Fruit fly (Drosophila melanogaster) whole organism, embryonic: ENCODE results near the gene CG18265.

ENCODE experiments used
- Awh ChIP-seq: fragments of 200-800 bp; sonication (Bioruptor generic); IDR thresholded peaks from 2 replicates; pipeline ENCODE4, ENCODE4 v1.3.6; 2022; ENCODE audit warnings: missing biosample characterization, missing genetic modification characterization
- B-H2 ChIP-seq: fragments of 200-800 bp; sonication (Bioruptor generic); optimal IDR thresholded peaks from 2 replicates; lab custom pipeline; 2018; ENCODE audit warnings: missing biosample characterization, mild to moderate bottlenecking, missing genetic modification characterization
- BtbVII ChIP-seq: fragments of 200-800 bp; sonication (Bioruptor generic); optimal IDR thresholded peaks from 3 replicates; lab custom pipeline; 2017; ENCODE audit warnings: missing biosample characterization, mild to moderate bottlenecking, missing genetic modification characterization
- C15 ChIP-seq: fragments of 200-800 bp; sonication (Bioruptor generic); IDR thresholded peaks from 3 replicates; pipeline ENCODE4 v1.3.6; 2022; ENCODE audit warnings: missing biosample characterization, missing genetic modification characterization
- CG10543 ChIP-seq: fragments of 200-800 bp; sonication (Bioruptor generic); optimal IDR thresholded peaks from 3 replicates; lab custom pipeline; 2017; ENCODE audit warnings: missing biosample characterization, mild to moderate bottlenecking, missing genetic modification characterization, moderate library complexity
- CG13894 ChIP-seq: fragments of 200-800 bp; sonication (Bioruptor generic); optimal IDR thresholded peaks from 3 replicates; lab custom pipeline; 2018; ENCODE audit warnings: missing biosample characterization, mild to moderate bottlenecking, missing genetic modification characterization, moderate library complexity
- CG14014 ChIP-seq: fragments of 200-800 bp; sonication (Bioruptor generic); IDR thresholded peaks from 2 replicates; pipeline ENCODE4 v1.3.6; 2022; ENCODE audit warnings: missing biosample characterization, missing genetic modification characterization
- CG17359 ChIP-seq: fragments of 200-800 bp; sonication (Bioruptor generic); optimal IDR thresholded peaks from 3 replicates; lab custom pipeline; 2018; ENCODE audit warnings: missing biosample characterization, mild to moderate bottlenecking, missing genetic modification characterization, moderate library complexity
- CG17912 ChIP-seq: fragments of 200-800 bp; sonication (Bioruptor generic); optimal IDR thresholded peaks from 2 replicates; lab custom pipeline; 2018; ENCODE audit warnings: missing biosample characterization, mild to moderate bottlenecking, missing genetic modification characterization
- CG2678 ChIP-seq: fragments of 200-800 bp; sonication (Bioruptor generic); optimal IDR thresholded peaks from 3 replicates; lab custom pipeline; 2019; ENCODE audit warnings: missing biosample characterization, mild to moderate bottlenecking, missing genetic modification characterization, moderate library complexity
- CG2712 ChIP-seq: fragments of 200-800 bp; optimal IDR thresholded peaks from 3 replicates; lab custom pipeline; 2019; ENCODE audit warnings: missing biosample characterization, mild to moderate bottlenecking, missing genetic modification characterization, moderate library complexity
- CG2875 ChIP-seq: fragments of 200-800 bp; sonication (Bioruptor generic); optimal IDR thresholded peaks from 2 replicates; lab custom pipeline; 2017; ENCODE audit warnings: missing biosample characterization, mild to moderate bottlenecking, missing genetic modification characterization, missing genetic modification reagents
- CG31388 ChIP-seq: fragments of 200-800 bp; sonication (Bioruptor generic); optimal IDR thresholded peaks from 2 replicates; lab custom pipeline; 2016; ENCODE audit warnings: missing biosample characterization, missing genetic modification characterization
- CG32767 ChIP-seq: fragments of 200-800 bp; sonication (Bioruptor generic); IDR thresholded peaks from 2 replicates; pipeline ENCODE4 v1.3.6; 2022; ENCODE audit warnings: missing biosample characterization, missing genetic modification characterization
- CG34224 ChIP-seq: fragments of 200-800 bp; sonication (Bioruptor generic); IDR thresholded peaks from 3 replicates; pipeline ENCODE4 v1.3.6; 2022; ENCODE audit warnings: missing biosample characterization, missing genetic modification characterization; ENCODE audit not compliant: partially characterized antibody
- CG5180 ChIP-seq: fragments of 200-800 bp; sonication (Bioruptor generic); optimal IDR thresholded peaks from 3 replicates; lab custom pipeline; 2017; ENCODE audit warnings: missing biosample characterization, missing genetic modification characterization, mild to moderate bottlenecking, moderate library complexity, missing genetic modification reagents
- CG8359 ChIP-seq: fragments of 200-800 bp; sonication (Bioruptor generic); optimal IDR thresholded peaks from 2 replicates; lab custom pipeline; 2017; ENCODE audit warnings: missing biosample characterization, mild to moderate bottlenecking, missing genetic modification characterization, borderline replicate concordance
- CG9797 ChIP-seq: fragments of 200-800 bp; sonication (Bioruptor generic); optimal IDR thresholded peaks from 3 replicates; lab custom pipeline; 2018; ENCODE audit warnings: missing biosample characterization, mild to moderate bottlenecking, missing genetic modification characterization
- D ChIP-seq, 2 experiments: fragments of 200-800 bp in 1 of 2; fragments of >200 bp in 1 of 2; sonication (Bioruptor generic) in 1 of 2; optimal IDR thresholded peaks; 2 replicates in 1 of 2; 3 replicates in 1 of 2; lab custom pipeline; 2017; ENCODE audit warnings: mild to moderate bottlenecking in 1 of 2, missing biosample characterization in 1 of 2, missing genetic modification characterization in 1 of 2, missing genetic modification reagents in 1 of 2
- Dad ChIP-seq: fragments of 200-800 bp; sonication (Bioruptor generic); optimal IDR thresholded peaks from 3 replicates; lab custom pipeline; 2016; ENCODE audit warnings: missing biosample characterization, missing genetic modification characterization
- Dll ChIP-seq: fragments of 200-800 bp; sonication (Bioruptor generic); IDR thresholded peaks from 4 replicates; pipeline ENCODE4 v1.3.6; 2022; ENCODE audit warnings: missing biosample characterization, missing genetic modification characterization; ENCODE audit not compliant: partially characterized antibody
- Dp ChIP-seq: fragments of 200-800 bp; sonication (Bioruptor generic); optimal IDR thresholded peaks from 2 replicates; lab custom pipeline; 2018; ENCODE audit warnings: missing biosample characterization, mild to moderate bottlenecking, missing genetic modification characterization, moderate library complexity
- Dref ChIP-seq: fragments of 200-800 bp; sonication (Bioruptor generic); IDR thresholded peaks from 2 replicates; pipeline ENCODE4 v1.3.6; 2022; ENCODE audit warnings: missing biosample characterization, missing genetic modification characterization
- Fer1 ChIP-seq: fragments of 200-800 bp; sonication (Bioruptor generic); optimal IDR thresholded peaks from 2 replicates; lab custom pipeline; 2017; ENCODE audit warnings: missing biosample characterization, mild to moderate bottlenecking, missing genetic modification characterization
- H2.0 ChIP-seq: fragments of 200-800 bp; sonication (Bioruptor generic); IDR thresholded peaks from 2 replicates; pipeline ENCODE4 v1.3.6; 2022; ENCODE audit warnings: missing biosample characterization, missing genetic modification characterization
- Hr39 ChIP-seq: fragments of >200 bp; optimal IDR thresholded peaks from 2 replicates; lab custom pipeline; 2017
- Lhr ChIP-seq: fragments of 200-800 bp; sonication (Bioruptor generic); optimal IDR thresholded peaks from 3 replicates; lab custom pipeline; 2017; ENCODE audit warnings: mild to moderate bottlenecking, missing biosample characterization, missing genetic modification reagents, missing genetic modification characterization
- Mad ChIP-seq: fragments of 200-800 bp; sonication (Bioruptor generic); optimal IDR thresholded peaks from 2 replicates; lab custom pipeline; 2016; ENCODE audit warnings: missing biosample characterization, missing genetic modification characterization
- Myb ChIP-seq: fragments of 200-800 bp; sonication (Bioruptor generic); optimal IDR thresholded peaks from 2 replicates; lab custom pipeline; 2016; ENCODE audit warnings: missing biosample characterization, missing genetic modification characterization
- Ravus ChIP-seq: fragments of 200-800 bp; sonication (Bioruptor generic); IDR thresholded peaks from 2 replicates; pipeline ENCODE4 v1.3.6; 2022; ENCODE audit warnings: missing biosample characterization, missing genetic modification characterization
- Sox100B ChIP-seq: fragments of 200-800 bp; sonication (Bioruptor generic); optimal IDR thresholded peaks from 3 replicates; lab custom pipeline; 2018; ENCODE audit warnings: missing biosample characterization, mild to moderate bottlenecking, missing genetic modification characterization
- amos ChIP-seq: fragments of 200-800 bp; sonication (Bioruptor generic); IDR thresholded peaks from 2 replicates; pipeline ENCODE4 v1.3.6; 2022; ENCODE audit warnings: missing biosample characterization, missing genetic modification characterization; ENCODE audit not compliant: partially characterized antibody
- eyg ChIP-seq: fragments of 200-800 bp; sonication (Bioruptor generic); optimal IDR thresholded peaks from 3 replicates; lab custom pipeline; 2016; ENCODE audit warnings: missing biosample characterization, missing genetic modification characterization
- fd96Cb ChIP-seq: fragments of 200-800 bp; sonication (Bioruptor generic); optimal IDR thresholded peaks from 2 replicates; lab custom pipeline; 2018; ENCODE audit warnings: missing biosample characterization, mild to moderate bottlenecking, missing genetic modification characterization, moderate library complexity
- gfzf ChIP-seq: fragments of 200-800 bp; sonication (Bioruptor generic); optimal IDR thresholded peaks from 2 replicates; lab custom pipeline; 2016; ENCODE audit warnings: missing biosample characterization, mild to moderate bottlenecking, missing genetic modification characterization, moderate library complexity
- ham ChIP-seq: fragments of 200-800 bp; sonication (Bioruptor generic); IDR thresholded peaks from 2 replicates; pipeline ENCODE4 v1.3.6; 2022; ENCODE audit warnings: missing biosample characterization, missing genetic modification characterization
- hkb ChIP-seq, 2 experiments: fragments of 200-800 bp in 1 of 2; fragments of >200 bp in 1 of 2; sonication (Bioruptor generic) in 1 of 2; IDR thresholded peaks in 1 of 2; optimal IDR thresholded peaks in 1 of 2; 2 replicates each; pipeline versions ENCODE4 v1.3.6 to Lab custom; 2017 to 2022; ENCODE audit warnings: missing biosample characterization in 1 of 2, missing genetic modification characterization in 1 of 2
- maf-S ChIP-seq: fragments of 200-800 bp; sonication (Bioruptor generic); optimal IDR thresholded peaks from 2 replicates; lab custom pipeline; 2016; ENCODE audit warnings: missing biosample characterization, missing genetic modification characterization
- mirr ChIP-seq: fragments of 200-800 bp; sonication (Bioruptor generic); optimal IDR thresholded peaks from 3 replicates; lab custom pipeline; 2018; ENCODE audit warnings: missing biosample characterization, mild to moderate bottlenecking, missing genetic modification characterization
- pnt ChIP-seq: fragments of 200-800 bp; sonication (Bioruptor generic); optimal IDR thresholded peaks from 3 replicates; lab custom pipeline; 2016; ENCODE audit warnings: missing biosample characterization, missing genetic modification characterization
- pzg ChIP-seq: fragments of 200-800 bp; sonication (Bioruptor generic); optimal IDR thresholded peaks from 3 replicates; lab custom pipeline; 2018; ENCODE audit warnings: missing biosample characterization, mild to moderate bottlenecking, missing genetic modification characterization, moderate library complexity
- repo ChIP-seq: fragments of 200-800 bp; sonication (Bioruptor generic); optimal IDR thresholded peaks from 2 replicates; lab custom pipeline; 2016; ENCODE audit warnings: missing biosample characterization, missing genetic modification characterization
- sens ChIP-seq: fragments of 200-800 bp; sonication (Bioruptor generic); peaks from one replicate; lab custom pipeline; 2016; ENCODE audit warnings: missing biosample characterization, missing genetic modification characterization
- sens-2 ChIP-seq: fragments of 200-800 bp; sonication (Bioruptor generic); IDR thresholded peaks from 2 replicates; pipeline ENCODE4 v1.3.6; 2022; ENCODE audit warnings: missing biosample characterization, missing genetic modification characterization
- so ChIP-seq: fragments of 200-800 bp; sonication (Bioruptor generic); IDR thresholded peaks from 3 replicates; pipeline ENCODE4 v1.3.6; 2022; ENCODE audit warnings: missing biosample characterization, missing genetic modification characterization
- tin ChIP-seq: fragments of 200-800 bp; sonication (Bioruptor generic); optimal IDR thresholded peaks from 3 replicates; lab custom pipeline; 2016; ENCODE audit warnings: missing biosample characterization, missing genetic modification characterization
- unc-4 ChIP-seq: fragments of 200-800 bp; sonication (Bioruptor generic); IDR thresholded peaks from 2 replicates; pipeline ENCODE4 v1.3.6; 2022; ENCODE audit warnings: missing biosample characterization, missing genetic modification characterization; ENCODE audit not compliant: partially characterized antibody
- zen2 ChIP-seq: fragments of 200-800 bp; sonication (Bioruptor generic); IDR thresholded peaks from 3 replicates; pipeline ENCODE4 v1.3.6; 2022; ENCODE audit warnings: missing biosample characterization, missing genetic modification characterization; ENCODE audit not compliant: partially characterized antibody

Gene CG18265

DNA sequence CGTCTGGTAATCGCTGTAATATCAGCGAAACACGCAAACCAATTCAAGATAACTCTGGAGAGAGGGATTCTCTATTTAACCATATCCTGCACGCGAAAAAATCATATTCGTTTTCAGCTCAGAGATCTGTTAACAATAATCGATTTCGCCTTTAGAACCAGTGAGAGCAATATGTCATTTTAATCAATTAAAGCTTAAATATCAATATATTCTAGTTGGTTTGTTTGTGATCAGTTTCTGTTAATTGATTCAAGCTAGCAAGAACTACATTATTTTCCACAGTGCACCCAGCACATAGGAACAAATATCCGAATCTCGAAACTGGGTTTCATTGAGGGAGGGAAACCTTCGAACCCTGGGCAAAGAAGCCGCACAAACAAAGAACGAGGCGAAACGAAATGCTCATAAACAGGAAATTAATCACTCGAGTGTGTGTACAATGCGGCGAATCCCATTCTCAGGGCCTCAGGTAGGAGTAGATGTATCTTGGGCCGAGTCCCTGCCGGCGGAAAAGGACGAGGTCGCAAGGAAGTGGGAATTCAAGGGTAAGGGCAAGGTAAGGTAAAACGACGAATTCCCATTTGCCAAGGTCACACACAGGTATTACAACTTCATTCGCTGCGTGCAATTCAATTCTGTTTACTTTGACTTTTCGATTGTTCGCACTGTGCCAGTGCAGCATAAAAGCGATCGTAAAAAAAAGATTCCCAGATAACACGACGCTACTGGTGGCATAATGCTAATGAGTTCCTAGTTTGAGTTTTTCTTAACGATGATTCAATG lies 23.0 kb upstream of the CG18265 start (continued):
- TF ChIP-seq amos (no peak), CG34224 (GFP tag; lab: Robert Waterston, UW) (no peak), C15 (GFP tag; lab: Robert Waterston, UW) (no peak), CG17359 (tag; lab: Kevin White, UChicago) (no peak), CG2875 (GFP tag; lab: Kevin White, UChicago) (no peak), CG10543 (GFP tag; lab: Kevin White, UChicago) (no peak), BtbVII (GFP tag; lab: Kevin White, UChicago) (no peak), Ravus (GFP tag; lab: Robert Waterston, UW) (no peak), Myb (peak; percentile 23), Mad (GFP tag; lab: Kevin White, UChicago) (peak; percentile 15), Sox100B (GFP tag; lab: Kevin White, UChicago) (no peak), Dad (GFP tag; lab: Kevin White, UChicago) (no peak), Dll (no peak), hkb (optimal IDR thresholded peaks at IDR 0.05; lab: Kevin White, UChicago) (no peak), hkb (GFP tag; IDR thresholded peaks at IDR 0.05; lab: Robert Waterston, UW) (no peak), repo (GFP tag; lab: Kevin White, UChicago) (no peak), eyg (no peak), CG31388 (GFP tag; lab: Kevin White, UChicago) (no peak), Hr39 (no peak), CG5180 (GFP tag; lab: Kevin White, UChicago) (no peak), CG2712 (tag; lab: Kevin White, UChicago) (peak; percentile 82), pzg (GFP tag; lab: Kevin White, UChicago) (no peak), ham (GFP tag; lab: Robert Waterston, UW) (no peak), Fer1 (GFP tag; lab: Kevin White, UChicago) (no peak), mirr (no peak), CG14014 (GFP tag; lab: Robert Waterston, UW) (no peak), Lhr (GFP tag; lab: Kevin White, UChicago) (no peak), D (optimal IDR thresholded peaks at IDR 0.05; lab: Kevin White, UChicago) (peak; percentile 57), D (GFP tag; optimal IDR thresholded peaks at IDR 0.05; lab: Kevin White, UChicago) (peak; percentile 5), sens (GFP tag; lab: Kevin White, UChicago) (peak; percentile 96), CG13894 (tag; lab: Kevin White, UChicago) (no peak), gfzf (GFP tag; lab: Kevin White, UChicago) (no peak), B-H2 (GFP tag; lab: Kevin White, UChicago) (no peak), Awh (GFP tag; lab: Robert Waterston, UW) (no peak), CG9797 (no peak), sens-2 (0 out of 2 replicates have a peak, but pooled peaks have one; percentile 17), maf-S (GFP tag; lab: Kevin White, UChicago) (peak; percentile 42), CG32767 (no peak), so (GFP tag; lab: Robert Waterston, UW) (no peak), Dref (GFP tag; lab: Robert Waterston, UW) (no peak), fd96Cb (tag; lab: Kevin White, UChicago) (peak; percentile 57), H2.0 (GFP tag; lab: Robert Waterston, UW) (no peak), CG17912 (GFP tag; lab: Kevin White, UChicago) (no peak), unc-4 (GFP tag; lab: Robert Waterston, UW) (no peak), CG8359 (peak; percentile 2), zen2 (GFP tag; lab: Robert Waterston, UW) (no peak), Dp (GFP tag; lab: Kevin White, UChicago) (no peak), CG2678 (tag; lab: Kevin White, UChicago) (peak; percentile 34), pnt (peak; percentile 46), tin (GFP tag; lab: Kevin White, UChicago) (peak; percentile 31)
